Worm (Caenorhabditis elegans): Measurements from ENCODE around the gene F16G10.11.

The F16G10.11 gene

DNA sequence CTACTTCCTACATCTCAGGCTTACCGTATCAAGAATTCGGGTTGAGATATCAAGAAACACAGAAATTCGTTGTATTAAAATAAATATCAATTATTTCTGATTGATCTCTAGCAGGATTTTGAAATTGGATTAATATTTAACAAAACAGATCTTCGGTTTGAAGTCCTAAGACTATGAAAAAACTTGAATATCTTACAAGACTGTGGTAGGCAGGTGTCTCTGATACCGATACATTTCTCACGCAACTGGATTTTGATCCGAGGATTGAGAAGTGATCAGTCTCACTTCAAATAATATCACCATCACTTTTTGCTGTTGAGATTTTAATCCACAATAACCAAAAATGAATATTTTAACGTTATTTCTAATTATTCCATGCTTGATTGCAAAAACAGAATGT is 47.0 kb downstream of the F16G10.11 start, which contains the start of gene F43C11.4:
TSS of gene F43C11.4 (plus strand) at position 301 of the 400 bp plus-strand sequence.
- no peak for TF ChIP-seq unc-86 (tag; optimal IDR thresholded peaks at IDR 0.05)
- no peak for TF ChIP-seq lin-11 (tag; optimal IDR thresholded peaks at IDR 0.05)
- TF ChIP-seq fax-1 (tag; optimal IDR thresholded peaks at IDR 0.05) = no peak
- no peak for TF ChIP-seq odd-2 (tag; optimal IDR thresholded peaks at IDR 0.05)
- no peak for TF ChIP-seq elt-4 (tag; optimal IDR thresholded peaks at IDR 0.05)
- TF ChIP-seq F13H6.1 (tag; optimal IDR thresholded peaks at IDR 0.05) = no peak
- no peak for TF ChIP-seq fkh-6 (tag; optimal IDR thresholded peaks at IDR 0.05)
- no peak for TF ChIP-seq ceh-14 (tag; optimal IDR thresholded peaks at IDR 0.05)
- TF ChIP-seq nhr-11 (tag; optimal IDR thresholded peaks at IDR 0.05) = no peak
- no peak for TF ChIP-seq hlh-15 (tag; optimal IDR thresholded peaks at IDR 0.05)

DNA sequence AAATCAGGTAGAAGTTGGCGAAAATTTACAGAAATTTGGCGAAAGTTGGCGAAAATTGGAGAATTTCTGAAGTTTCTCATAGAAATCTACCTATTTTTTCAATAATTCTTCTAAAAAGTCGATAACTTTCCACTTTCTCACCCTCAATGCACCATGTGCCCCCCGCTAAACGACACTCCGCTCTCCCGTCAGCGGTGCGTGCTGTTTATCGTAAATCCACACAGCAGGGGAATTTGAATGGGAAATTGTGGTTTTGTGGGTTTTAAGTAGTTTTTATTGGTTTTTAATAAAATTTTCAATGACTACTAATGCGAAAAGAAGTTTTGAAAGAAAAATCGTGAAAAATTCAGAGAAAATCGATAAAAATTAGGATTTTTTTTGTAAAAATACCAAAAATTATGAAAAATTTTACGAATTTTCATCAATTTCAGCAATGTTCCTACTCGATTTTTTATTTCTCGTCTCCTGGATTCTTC is 51.7 kb downstream of the F16G10.11 start, which contains the start of gene F43C11.6:
TSS of gene F43C11.6 (plus strand) at position 426 of the 476 bp plus-strand sequence.
- no peak for TF ChIP-seq hlh-13 (GFP tag; optimal IDR thresholded peaks at IDR 0.05)
- peak; percentile 12 for TF ChIP-seq ceh-31 (tag; optimal IDR thresholded peaks at IDR 0.05)
- TF ChIP-seq unc-55 (GFP tag; optimal IDR thresholded peaks at IDR 0.05) = no peak
- TF ChIP-seq eyg-1 (tag; optimal IDR thresholded peaks at IDR 0.05) = no peak
- TF ChIP-seq ceh-14 (tag; optimal IDR thresholded peaks at IDR 0.05) = no peak
- TF ChIP-seq K02D7.2 (tag; optimal IDR thresholded peaks at IDR 0.05) = no peak
- no peak for TF ChIP-seq ceh-30 (tag; optimal IDR thresholded peaks at IDR 0.05)
- peak; percentile 20 for TF ChIP-seq ceh-48 (tag; optimal IDR thresholded peaks at IDR 0.05)
- TF ChIP-seq rnt-1 (tag; optimal IDR thresholded peaks at IDR 0.05) = peak; percentile 28
- TF ChIP-seq ref-2 (tag; optimal IDR thresholded peaks at IDR 0.05) = no peak
- TF ChIP-seq nhr-232 (tag; optimal IDR thresholded peaks at IDR 0.05) = no peak
- no peak for TF ChIP-seq ama-1 (optimal IDR thresholded peaks at IDR 0.05)
- no peak for TF ChIP-seq F13H6.1 (tag; optimal IDR thresholded peaks at IDR 0.05)
- TF ChIP-seq tbx-7 (tag; optimal IDR thresholded peaks at IDR 0.05) = no peak
- TF ChIP-seq C08G9.2 (tag; optimal IDR thresholded peaks at IDR 0.05) = no peak
- TF ChIP-seq unc-42 (tag; optimal IDR thresholded peaks at IDR 0.05) = no peak
- no peak for TF ChIP-seq pat-9 (tag; optimal IDR thresholded peaks at IDR 0.05)
- no peak for TF ChIP-seq pag-3 (tag; optimal IDR thresholded peaks at IDR 0.05; ENCODE audit: borderline replicate concordance)
- TF ChIP-seq fkh-6 (tag; optimal IDR thresholded peaks at IDR 0.05) = no peak
- TF ChIP-seq ets-4 (tag; optimal IDR thresholded peaks at IDR 0.05) = no peak
- TF ChIP-seq syd-9 (tag; optimal IDR thresholded peaks at IDR 0.05) = no peak
- no peak for TF ChIP-seq unc-86 (tag; optimal IDR thresholded peaks at IDR 0.05)
- no peak for TF ChIP-seq fax-1 (tag; optimal IDR thresholded peaks at IDR 0.05)
- TF ChIP-seq sox-2 (GFP tag; IDR thresholded peaks at IDR 0.05) = no peak
- TF ChIP-seq ceh-24 (tag; optimal IDR thresholded peaks at IDR 0.05) = no peak
